Worm (Caenorhabditis elegans) whole organism, young adult: ENCODE data around the gene clc-8.

ENCODE experiments used
- akir-1 ChIP-seq: fragments of 200-800 bp; sonication (Bioruptor generic); optimal IDR thresholded peaks from 2 replicates; lab custom pipeline; 2018; ENCODE audit warnings: mild to moderate bottlenecking, missing genetic modification characterization, moderate library complexity, missing compliant biosample characterization
- ceh-58 ChIP-seq: fragments of 200-800 bp; sonication (Bioruptor generic); IDR thresholded peaks from 2 replicates; pipeline ENCODE4 v1.3.6; 2022; ENCODE audit warnings: missing genetic modification characterization, missing compliant biosample characterization
- egrh-3 ChIP-seq: fragments of 200-800 bp; sonication (Bioruptor generic); IDR thresholded peaks from 2 replicates; pipeline ENCODE4 v1.3.6; 2022; ENCODE audit warnings: missing genetic modification reagents, missing genetic modification characterization, missing compliant biosample characterization
- lin-35 ChIP-seq, 3 experiments: fragments of 150-350 bp in 2 of 3; sonication (generic microtip) in 1 of 3; optimal IDR thresholded peaks; 2 replicates each; lab custom pipeline; 2014 to 2018; ENCODE audit warnings: missing biosample characterization in 3 of 3, missing genetic modification characterization in 3 of 3, missing genetic modification reagents in 3 of 3
- pha-4 ChIP-seq: fragments of 150-350 bp; sonication (generic microtip); optimal IDR thresholded peaks from 2 replicates; lab custom pipeline; 2014; ENCODE audit warnings: missing biosample characterization, missing genetic modification reagents, missing genetic modification characterization
- unc-62 ChIP-seq: fragments of 150-350 bp; optimal IDR thresholded peaks from 2 replicates; lab custom pipeline; 2014; ENCODE audit warnings: missing biosample characterization, missing genetic modification reagents, missing genetic modification characterization

- no peak for TF ChIP-seq pha-4 (tag; lab: Kevin White, UChicago)
- no peak for TF ChIP-seq ceh-58
- no peak for TF ChIP-seq lin-35 (GFP tag; optimal IDR thresholded peaks at IDR 0.05; lab: Kevin White, UChicago)
- no peak for TF ChIP-seq unc-62 (GFP tag; lab: Kevin White, UChicago)
- TF ChIP-seq akir-1 (GFP tag; lab: Kevin White, UChicago): no peak
- no peak for TF ChIP-seq egrh-3 (GFP tag; lab: Robert Waterston, UW)
Measured at ce11 chrIV:14394812-14395211, 874 bp downstream of the clc-8 start.
